Worm (Caenorhabditis elegans) whole organism, L4 larva: ENCODE results near the gene srd-30.

Experiments used
- F26F4.8 ChIP-seq: fragments of 200-800 bp; sonication (Bioruptor generic); conservative IDR thresholded peaks from 2 replicates; pipeline ENCODE4 v1.3.6; 2022; ENCODE audit warnings: missing genetic modification characterization, missing compliant biosample characterization
- F37D6.2 ChIP-seq: sonication (generic microtip); optimal IDR thresholded peaks from 2 replicates; lab custom pipeline; 2016; ENCODE audit warnings: mild to moderate bottlenecking, missing genetic modification characterization, missing compliant biosample characterization
- F44E2.7 ChIP-seq: fragments of 200-800 bp; sonication (Bioruptor generic); IDR thresholded peaks from 2 replicates; pipeline ENCODE4 v2.1.2; 2022; ENCODE audit warnings: missing genetic modification characterization, missing compliant biosample characterization
- R02D3.7 ChIP-seq: fragments of 150-350 bp; sonication (generic microtip); optimal IDR thresholded peaks from 3 replicates; lab custom pipeline; 2014; ENCODE audit warnings: missing biosample characterization, missing genetic modification characterization
- Y105C5A.15 ChIP-seq: fragments of 200-800 bp; sonication (Bioruptor generic); IDR thresholded peaks from 2 replicates; pipeline ENCODE4 v1.3.6; 2022; ENCODE audit warnings: missing genetic modification characterization, missing compliant biosample characterization
- Y48G9A.11 ChIP-seq: fragments of 200-800 bp; sonication (Bioruptor generic); IDR thresholded peaks from 2 replicates; pipeline ENCODE4 v1.3.6; 2022; ENCODE audit warnings: missing genetic modification reagents, missing genetic modification characterization, missing compliant biosample characterization
- Y5F2A.4 ChIP-seq: fragments of 200-800 bp; sonication (Bioruptor generic); optimal IDR thresholded peaks from 2 replicates; lab custom pipeline; 2018; ENCODE audit warnings: mild to moderate bottlenecking, missing genetic modification characterization, missing compliant biosample characterization
- ZK337.2 ChIP-seq: fragments of 200-800 bp; sonication (Bioruptor generic); IDR thresholded peaks from 2 replicates; pipeline ENCODE4 v1.3.6; 2022; ENCODE audit warnings: missing genetic modification reagents, missing genetic modification characterization, missing compliant biosample characterization
- ZK546.5 ChIP-seq, 2 experiments: sonication (generic microtip); optimal IDR thresholded peaks; 2 replicates each; lab custom pipeline; 2017; ENCODE audit warnings: missing biosample characterization in 2 of 2, missing genetic modification characterization in 2 of 2
- arid-1 ChIP-seq: fragments of 200-800 bp; sonication (Bioruptor generic); conservative IDR thresholded peaks from 2 replicates; pipeline ENCODE4 v1.3.6; 2022; ENCODE audit warnings: missing genetic modification reagents, missing genetic modification characterization, missing compliant biosample characterization
- ceh-28 ChIP-seq: fragments of 150-350 bp; optimal IDR thresholded peaks from 2 replicates; lab custom pipeline; 2014; ENCODE audit warnings: missing biosample characterization, missing genetic modification reagents, missing genetic modification characterization
- ceh-62 ChIP-seq: sonication (generic microtip); optimal IDR thresholded peaks from 2 replicates; lab custom pipeline; 2017; ENCODE audit warnings: missing biosample characterization, missing genetic modification characterization
- daf-16 ChIP-seq, 3 experiments: sonication (generic microtip); optimal IDR thresholded peaks; 2 replicates each; lab custom pipeline; 2016 to 2017; ENCODE audit warnings: missing genetic modification characterization in 3 of 3, missing genetic modification reagents in 3 of 3, mild to moderate bottlenecking in 2 of 3, missing compliant biosample characterization in 2 of 3, missing biosample characterization in 1 of 3, moderate library complexity in 1 of 3
- daf-8 ChIP-seq: fragments of 200-800 bp; sonication (Bioruptor generic); IDR thresholded peaks from 2 replicates; pipeline ENCODE4 v1.3.6; 2022; ENCODE audit warnings: missing genetic modification characterization, missing compliant biosample characterization
- dpl-1 ChIP-seq: fragments of 150-350 bp; optimal IDR thresholded peaks from 2 replicates; lab custom pipeline; 2014; ENCODE audit warnings: missing biosample characterization, missing genetic modification reagents, missing genetic modification characterization
- duxl-1 ChIP-seq: sonication (generic microtip); optimal IDR thresholded peaks from 2 replicates; lab custom pipeline; 2016; ENCODE audit warnings: mild to moderate bottlenecking, missing genetic modification characterization, moderate library complexity, missing compliant biosample characterization; ENCODE audit not compliant: poor library complexity
- dve-1 ChIP-seq: sonication (generic microtip); optimal IDR thresholded peaks from 2 replicates; lab custom pipeline; 2017; ENCODE audit warnings: antibody characterized with exemption, mild to moderate bottlenecking, missing genetic modification characterization, missing compliant biosample characterization; ENCODE audit not compliant: insufficient read depth
- egl-43 ChIP-seq: fragments of 200-800 bp; sonication (Bioruptor generic); IDR thresholded peaks from 2 replicates; pipeline ENCODE4 v1.3.6; 2022; ENCODE audit warnings: missing genetic modification reagents, missing genetic modification characterization, missing compliant biosample characterization
- jun-1 ChIP-seq: fragments of 150-350 bp; optimal IDR thresholded peaks from 2 replicates; lab custom pipeline; 2014; ENCODE audit warnings: missing biosample characterization, missing genetic modification reagents, missing genetic modification characterization
- mes-2 ChIP-seq: sonication (generic microtip); optimal IDR thresholded peaks from 2 replicates; lab custom pipeline; 2016; ENCODE audit warnings: missing genotype, mild to moderate bottlenecking, missing genetic modification characterization, missing compliant biosample characterization; ENCODE audit not compliant: poor library complexity, severe bottlenecking
- nhr-10 ChIP-seq: fragments of 150-350 bp; optimal IDR thresholded peaks from 2 replicates; lab custom pipeline; 2014; ENCODE audit warnings: missing biosample characterization, missing genetic modification characterization
- nhr-237 ChIP-seq: sonication (generic microtip); optimal IDR thresholded peaks from 2 replicates; lab custom pipeline; 2017; ENCODE audit warnings: missing biosample characterization, missing genetic modification characterization
- nhr-42 ChIP-seq: fragments of 200-800 bp; sonication (Bioruptor generic); IDR thresholded peaks from 2 replicates; pipeline ENCODE4 v1.3.6; 2022; ENCODE audit warnings: missing genetic modification characterization, missing compliant biosample characterization
- nhr-76 ChIP-seq: fragments of 150-350 bp; optimal IDR thresholded peaks from 2 replicates; lab custom pipeline; 2014; ENCODE audit warnings: missing biosample characterization, missing genetic modification characterization
- pha-4 ChIP-seq, 2 experiments: fragments of 150-350 bp in 1 of 2; fragments of 200-800 bp in 1 of 2; sonication (Bioruptor generic) in 1 of 2; IDR thresholded peaks in 1 of 2; optimal IDR thresholded peaks in 1 of 2; 2 replicates each; pipeline versions ENCODE4 v1.3.6 to Lab custom; 2014 to 2022; ENCODE audit warnings: missing genetic modification characterization in 2 of 2, missing genetic modification reagents in 2 of 2, missing biosample characterization in 1 of 2, missing compliant biosample characterization in 1 of 2
- php-3 ChIP-seq: fragments of 200-800 bp; sonication (Bioruptor generic); IDR thresholded peaks from 2 replicates; pipeline ENCODE4 v1.3.6; 2022; ENCODE audit warnings: missing genetic modification reagents, missing genetic modification characterization, missing compliant biosample characterization
- set-16 ChIP-seq: fragments of 200-800 bp; sonication (Bioruptor generic); IDR thresholded peaks from 2 replicates; pipeline ENCODE4 v1.3.6; 2022; ENCODE audit warnings: missing genetic modification reagents, missing genetic modification characterization, missing compliant biosample characterization
- spr-3 ChIP-seq: fragments of 200-800 bp; sonication (Bioruptor generic); optimal IDR thresholded peaks from 2 replicates; lab custom pipeline; 2018; ENCODE audit warnings: mild to moderate bottlenecking, missing genetic modification characterization, missing compliant biosample characterization
- tag-97 ChIP-seq: fragments of 200-800 bp; sonication (Bioruptor generic); IDR thresholded peaks from 2 replicates; pipeline ENCODE4 v1.3.6; 2022; ENCODE audit warnings: missing genetic modification characterization, missing compliant biosample characterization
- unc-130 ChIP-seq: sonication (generic microtip); optimal IDR thresholded peaks from 2 replicates; lab custom pipeline; 2016; ENCODE audit warnings: missing genetic modification reagents, missing genetic modification characterization, missing compliant biosample characterization
- unc-62 ChIP-seq, 3 experiments: fragments of 150-350 bp in 1 of 3; sonication (generic microtip); optimal IDR thresholded peaks in 2 of 3; peaks in 1 of 3; 1 replicate in 1 of 3; 2 replicates in 2 of 3; lab custom pipeline; 2014 to 2017; ENCODE audit warnings: missing biosample characterization in 3 of 3, missing genetic modification characterization in 3 of 3, missing genetic modification reagents in 3 of 3, missing genotype in 1 of 3
- ztf-11 ChIP-seq: fragments of 150-350 bp; optimal IDR thresholded peaks from 2 replicates; lab custom pipeline; 2014; ENCODE audit warnings: missing biosample characterization, missing genetic modification characterization

Gene srd-30

ce11 chrV:7649963-7650362 lies 20.4 kb downstream of the srd-30 start:
- TF ChIP-seq unc-62 (GFP tag; optimal IDR thresholded peaks at IDR 0.05 in 1 of 2; lab: Kevin White, UChicago) = peak in 1 of 2 experiments; percentile 96
- TF ChIP-seq unc-62 (tag; optimal IDR thresholded peaks at IDR 0.05; lab: Kevin White, UChicago) = no peak
- TF ChIP-seq spr-3 (GFP tag; lab: Kevin White, UChicago) = no peak
- no peak for TF ChIP-seq set-16 (GFP tag; lab: Robert Waterston, UW)

ce11 chrV:7651757-7652156 lies 22.2 kb downstream of the srd-30 start, which contains the start of gene srh-234:
Gene srh-234, minus strand, starts transcription at chrV:7651857.
- TF ChIP-seq ceh-28 (tag; lab: Kevin White, UChicago) = no peak
- no peak for TF ChIP-seq F26F4.8 (GFP tag; lab: Robert Waterston, UW)
- no peak for TF ChIP-seq unc-130 (GFP tag; lab: Kevin White, UChicago)
- no peak for TF ChIP-seq nhr-76 (tag; lab: Kevin White, UChicago)
- no peak for TF ChIP-seq ztf-11 (tag; lab: Kevin White, UChicago)
- no peak for TF ChIP-seq arid-1 (GFP tag; lab: Robert Waterston, UW)
- no peak for TF ChIP-seq daf-8 (GFP tag; lab: Robert Waterston, UW)
- no peak for TF ChIP-seq F44E2.7 (GFP tag; lab: Robert Waterston, UW)
- TF ChIP-seq ZK337.2 (GFP tag; lab: Robert Waterston, UW) = no peak
- no peak for TF ChIP-seq ceh-62 (tag; lab: Kevin White, UChicago)
- TF ChIP-seq nhr-42 (GFP tag; lab: Robert Waterston, UW) = no peak
- no peak for TF ChIP-seq php-3 (GFP tag; lab: Robert Waterston, UW)
- TF ChIP-seq dve-1 = no peak

- TF ChIP-seq unc-62 (GFP tag; optimal IDR thresholded peaks at IDR 0.05 in 1 of 2; lab: Kevin White, UChicago) = peak in 1 of 2 experiments; percentile 33
- no peak for TF ChIP-seq unc-62 (tag; optimal IDR thresholded peaks at IDR 0.05; lab: Kevin White, UChicago)
- no peak for TF ChIP-seq pha-4 (GFP tag; IDR thresholded peaks at IDR 0.05; lab: Robert Waterston, UW)
- TF ChIP-seq pha-4 (tag; optimal IDR thresholded peaks at IDR 0.05; lab: Kevin White, UChicago) = no peak
These were observed 24.0 kb downstream of the srd-30 start, which contains the start of gene srh-200 for ce11 chrV:7653567-7653966. Gene srh-200, minus strand, starts transcription at chrV:7653667.

ce11 chrV:7667940-7668339 lies 38.3 kb downstream of the srd-30 start, which contains the start of gene C12D5.5:
Gene C12D5.5, plus strand, starts transcription at chrV:7668240.
- TF ChIP-seq Y105C5A.15 (GFP tag; lab: Robert Waterston, UW) (no peak), ceh-62 (tag; lab: Kevin White, UChicago) (no peak), Y5F2A.4 (GFP tag; lab: Kevin White, UChicago) (no peak), Y48G9A.11 (GFP tag; lab: Robert Waterston, UW) (no peak), daf-16 (GFP tag; optimal IDR thresholded peaks at IDR 0.05; lab: Kevin White, UChicago) (no peak), daf-16 (tag; optimal IDR thresholded peaks at IDR 0.05; lab: Kevin White, UChicago) (no peak), daf-8 (GFP tag; lab: Robert Waterston, UW) (no peak), jun-1 (tag; lab: Kevin White, UChicago) (no peak)

- TF ChIP-seq ZK337.2 (GFP tag; lab: Robert Waterston, UW) (no peak), duxl-1 (no peak), R02D3.7 (tag; lab: Kevin White, UChicago) (no peak), F37D6.2 (tag; lab: Kevin White, UChicago) (no peak), ZK546.5 (tag; optimal IDR thresholded peaks at IDR 0.05; lab: Kevin White, UChicago) (no peak), egl-43 (GFP tag; lab: Robert Waterston, UW) (no peak), jun-1 (tag; lab: Kevin White, UChicago) (no peak)
These were observed 42.7 kb downstream of the srd-30 start, which contains the start of gene C12D5.4 for ce11 chrV:7672258-7672657. Gene C12D5.4, plus strand, starts transcription at chrV:7672558.

ce11 chrV:7675904-7676303 lies 46.3 kb downstream of the srd-30 start, which contains the start of gene C12D5.3:
Gene C12D5.3, plus strand, starts transcription at chrV:7676204.
- TF ChIP-seq tag-97 (GFP tag; lab: Robert Waterston, UW) (no peak), nhr-10 (no peak), mes-2 (tag; lab: Kevin White, UChicago) (no peak), nhr-237 (no peak), dpl-1 (no peak)
